Worm (Caenorhabditis elegans): Measurements from ENCODE around the gene nep-8.

ce11 chrII:3453521-3453920, 49.9 kb downstream of the nep-8 start, which contains the start of gene C16C8.11:
- TF ChIP-seq him-1 (tag; optimal IDR thresholded peaks at IDR 0.05) (no peak), dao-5 (tag; optimal IDR thresholded peaks at IDR 0.05) (no peak), W03F9.2 (tag; optimal IDR thresholded peaks at IDR 0.05) (no peak)

Data from whole organism, L4/young adult.